Worm (Caenorhabditis elegans) whole organism, late embryonic: ENCODE results near the gene srh-199.

Source experiments
- F13H6.1 ChIP-seq: sonication (generic microtip); optimal IDR thresholded peaks from 2 replicates; lab custom pipeline; 2016; ENCODE audit warnings: missing genetic modification characterization, missing compliant biosample characterization
- T23F11.4 ChIP-seq: fragments of 200-800 bp; sonication (Bioruptor generic); optimal IDR thresholded peaks from 2 replicates; lab custom pipeline; 2018; ENCODE audit warnings: mild to moderate bottlenecking, missing genetic modification characterization, missing compliant biosample characterization
- Y22D7AL.16 ChIP-seq: sonication (generic microtip); optimal IDR thresholded peaks from 2 replicates; lab custom pipeline; 2016; ENCODE audit warnings: missing genetic modification characterization, missing compliant biosample characterization
- ahr-1 ChIP-seq: sonication (generic microtip); optimal IDR thresholded peaks from 2 replicates; lab custom pipeline; 2016; ENCODE audit warnings: missing genetic modification characterization, missing compliant biosample characterization
- ama-1 ChIP-seq: fragments of 150-350 bp; optimal IDR thresholded peaks from 2 replicates; lab custom pipeline; 2014
- ceh-14 ChIP-seq: sonication (generic microtip); optimal IDR thresholded peaks from 2 replicates; lab custom pipeline; 2016; ENCODE audit warnings: missing genotype, missing genetic modification characterization, missing compliant biosample characterization
- ceh-18 ChIP-seq: sonication (generic microtip); optimal IDR thresholded peaks from 2 replicates; lab custom pipeline; 2016; ENCODE audit warnings: missing genetic modification characterization, missing compliant biosample characterization
- ceh-22 ChIP-seq: sonication (generic microtip); optimal IDR thresholded peaks from 2 replicates; lab custom pipeline; 2017; ENCODE audit warnings: missing biosample characterization, missing genetic modification characterization
- ceh-30 ChIP-seq: fragments of 150-350 bp; optimal IDR thresholded peaks from 2 replicates; lab custom pipeline; 2014; ENCODE audit warnings: missing biosample characterization, missing genetic modification characterization
- ceh-31 ChIP-seq: sonication (generic microtip); optimal IDR thresholded peaks from 2 replicates; lab custom pipeline; 2016; ENCODE audit warnings: missing genetic modification characterization, missing compliant biosample characterization
- ceh-34 ChIP-seq: sonication (generic microtip); optimal IDR thresholded peaks from 2 replicates; lab custom pipeline; 2016; ENCODE audit warnings: mild to moderate bottlenecking, missing genetic modification characterization, missing compliant biosample characterization
- ceh-45 ChIP-seq: fragments of 200-800 bp; sonication (Bioruptor generic); IDR thresholded peaks from 2 replicates; pipeline ENCODE4 v1.3.6; 2022; ENCODE audit warnings: missing genetic modification reagents, missing genetic modification characterization, missing compliant biosample characterization
- ceh-9 ChIP-seq: sonication (generic microtip); optimal IDR thresholded peaks from 2 replicates; lab custom pipeline; 2016; ENCODE audit warnings: mild to moderate bottlenecking, missing genetic modification characterization, inconsistent platforms, missing compliant biosample characterization
- che-1 ChIP-seq: sonication (generic microtip); optimal IDR thresholded peaks from 2 replicates; lab custom pipeline; 2016; ENCODE audit warnings: mild to moderate bottlenecking, missing genetic modification characterization, missing compliant biosample characterization
- dmd-4 ChIP-seq: sonication (generic microtip); optimal IDR thresholded peaks from 2 replicates; lab custom pipeline; 2016; ENCODE audit warnings: borderline replicate concordance, missing genetic modification characterization, missing compliant biosample characterization
- dve-1 ChIP-seq: sonication (generic microtip); optimal IDR thresholded peaks from 2 replicates; lab custom pipeline; 2017; ENCODE audit warnings: antibody characterized with exemption, mild to moderate bottlenecking, missing genetic modification characterization, missing compliant biosample characterization
- elt-2 ChIP-seq: sonication (generic microtip); optimal IDR thresholded peaks from 2 replicates; lab custom pipeline; 2016; ENCODE audit warnings: missing genetic modification reagents, missing genetic modification characterization, missing compliant biosample characterization
- elt-4 ChIP-seq: sonication (generic microtip); optimal IDR thresholded peaks from 2 replicates; lab custom pipeline; 2016; ENCODE audit warnings: missing genetic modification characterization, missing compliant biosample characterization
- ets-4 ChIP-seq: sonication (generic microtip); optimal IDR thresholded peaks from 2 replicates; lab custom pipeline; 2016; ENCODE audit warnings: missing genetic modification characterization, missing compliant biosample characterization
- eyg-1 ChIP-seq: sonication (generic microtip); optimal IDR thresholded peaks from 2 replicates; lab custom pipeline; 2016; ENCODE audit warnings: missing genotype, missing genetic modification characterization, missing compliant biosample characterization
- fax-1 ChIP-seq: sonication (generic microtip); optimal IDR thresholded peaks from 2 replicates; lab custom pipeline; 2016; ENCODE audit warnings: missing genotype, missing genetic modification characterization, missing compliant biosample characterization
- fkh-10 ChIP-seq: fragments of 150-350 bp; optimal IDR thresholded peaks from 2 replicates; lab custom pipeline; 2014; ENCODE audit warnings: missing biosample characterization, missing genetic modification reagents, missing genetic modification characterization
- fkh-6 ChIP-seq: sonication (generic microtip); optimal IDR thresholded peaks from 2 replicates; lab custom pipeline; 2016; ENCODE audit warnings: missing genetic modification characterization, missing compliant biosample characterization
- gmeb-2 ChIP-seq: sonication (generic microtip); optimal IDR thresholded peaks from 2 replicates; lab custom pipeline; 2016; ENCODE audit warnings: missing genetic modification characterization, inconsistent platforms, missing compliant biosample characterization
- hlh-30 ChIP-seq: sonication (generic microtip); optimal IDR thresholded peaks from 2 replicates; lab custom pipeline; 2017; ENCODE audit warnings: antibody characterized with exemption, missing genetic modification characterization, missing compliant biosample characterization; ENCODE audit not compliant: insufficient read depth
- hlh-6 ChIP-seq: sonication (generic microtip); optimal IDR thresholded peaks from 2 replicates; lab custom pipeline; 2016; ENCODE audit warnings: missing genotype, missing genetic modification characterization, missing compliant biosample characterization
- lim-6 ChIP-seq: sonication (generic microtip); optimal IDR thresholded peaks from 2 replicates; lab custom pipeline; 2016; ENCODE audit warnings: missing genetic modification characterization, missing compliant biosample characterization
- madf-2 ChIP-seq: sonication (generic microtip); optimal IDR thresholded peaks from 2 replicates; lab custom pipeline; 2017; ENCODE audit warnings: missing genetic modification characterization, missing compliant biosample characterization
- mec-3 ChIP-seq: sonication (generic microtip); optimal IDR thresholded peaks from 2 replicates; lab custom pipeline; 2016; ENCODE audit warnings: borderline replicate concordance, missing genetic modification characterization, missing compliant biosample characterization
- nfya-1 ChIP-seq: sonication (generic microtip); optimal IDR thresholded peaks from 2 replicates; lab custom pipeline; 2017; ENCODE audit warnings: missing genetic modification characterization, mild to moderate bottlenecking, missing compliant biosample characterization, antibody characterized with exemption, moderate library complexity
- nhr-11 ChIP-seq: fragments of 150-350 bp; optimal IDR thresholded peaks from 2 replicates; lab custom pipeline; 2014; ENCODE audit warnings: missing biosample characterization, missing genetic modification characterization
- npax-4 ChIP-seq: sonication (generic microtip); optimal IDR thresholded peaks from 2 replicates; lab custom pipeline; 2016; ENCODE audit warnings: missing genetic modification characterization, missing compliant biosample characterization
- odd-2 ChIP-seq: sonication (generic microtip); optimal IDR thresholded peaks from 2 replicates; lab custom pipeline; 2017; ENCODE audit warnings: antibody characterized with exemption, mild to moderate bottlenecking, missing genetic modification characterization, missing compliant biosample characterization
- pag-3 ChIP-seq: sonication (generic microtip); optimal IDR thresholded peaks from 2 replicates; lab custom pipeline; 2016; ENCODE audit warnings: missing compliant biosample characterization, missing genetic modification characterization, borderline replicate concordance
- pat-9 ChIP-seq: fragments of 200-800 bp; sonication (Bioruptor generic); optimal IDR thresholded peaks from 2 replicates; lab custom pipeline; 2018; ENCODE audit warnings: mild to moderate bottlenecking, missing genetic modification characterization, moderate library complexity, missing compliant biosample characterization
- pha-2 ChIP-seq: sonication (generic microtip); optimal IDR thresholded peaks from 2 replicates; lab custom pipeline; 2017; ENCODE audit warnings: mild to moderate bottlenecking, missing genetic modification characterization, missing compliant biosample characterization
- pha-4 ChIP-seq: fragments of 150-350 bp; optimal IDR thresholded peaks from 2 replicates; lab custom pipeline; 2018; ENCODE audit warnings: missing biosample characterization, missing genetic modification reagents, missing genetic modification characterization
- pqm-1 ChIP-seq: sonication (generic microtip); optimal IDR thresholded peaks from 2 replicates; lab custom pipeline; 2016; ENCODE audit warnings: missing genetic modification characterization, missing compliant biosample characterization
- pros-1 ChIP-seq: fragments of 150-350 bp; optimal IDR thresholded peaks from 2 replicates; lab custom pipeline; 2014; ENCODE audit warnings: missing biosample characterization, missing genetic modification reagents, missing genetic modification characterization
- ref-2 ChIP-seq: sonication (generic microtip); optimal IDR thresholded peaks from 2 replicates; lab custom pipeline; 2016; ENCODE audit warnings: missing genetic modification characterization, missing compliant biosample characterization
- rnt-1 ChIP-seq: sonication (generic microtip); optimal IDR thresholded peaks from 2 replicates; lab custom pipeline; 2016; ENCODE audit warnings: missing genetic modification characterization, missing compliant biosample characterization
- sdc-2 ChIP-seq: sonication (generic microtip); optimal IDR thresholded peaks from 2 replicates; lab custom pipeline; 2016; ENCODE audit warnings: missing genotype, missing genetic modification characterization, missing compliant biosample characterization
- sox-2 ChIP-seq: fragments of 200-800 bp; sonication (Bioruptor generic); IDR thresholded peaks from 2 replicates; pipeline ENCODE4 v1.3.6; 2022; ENCODE audit warnings: missing genetic modification reagents, missing genetic modification characterization, missing compliant biosample characterization
- sox-4 ChIP-seq: sonication (generic microtip); optimal IDR thresholded peaks from 2 replicates; lab custom pipeline; 2017; ENCODE audit warnings: mild to moderate bottlenecking, missing genetic modification characterization, inconsistent platforms, missing compliant biosample characterization
- syd-9 ChIP-seq: sonication (generic microtip); optimal IDR thresholded peaks from 2 replicates; lab custom pipeline; 2016; ENCODE audit warnings: mild to moderate bottlenecking, missing genetic modification characterization, moderate library complexity, missing compliant biosample characterization
- tbx-2 ChIP-seq: sonication (generic microtip); optimal IDR thresholded peaks from 2 replicates; lab custom pipeline; 2016; ENCODE audit warnings: missing genetic modification characterization, missing compliant biosample characterization
- ttx-3 ChIP-seq: sonication (generic microtip); optimal IDR thresholded peaks from 2 replicates; lab custom pipeline; 2016; ENCODE audit warnings: missing genetic modification reagents, missing genetic modification characterization, missing compliant biosample characterization
- unc-42 ChIP-seq: sonication (generic microtip); optimal IDR thresholded peaks from 2 replicates; lab custom pipeline; 2016; ENCODE audit warnings: missing genotype, missing genetic modification characterization, missing compliant biosample characterization
- unc-55 ChIP-seq: sonication (generic microtip); optimal IDR thresholded peaks from 2 replicates; lab custom pipeline; 2017; ENCODE audit warnings: missing biosample characterization, missing genetic modification reagents, missing genetic modification characterization
- unc-86 ChIP-seq: sonication (generic microtip); optimal IDR thresholded peaks from 2 replicates; lab custom pipeline; 2016; ENCODE audit warnings: missing genetic modification characterization, missing compliant biosample characterization
- zip-5 ChIP-seq: sonication (generic microtip); optimal IDR thresholded peaks from 2 replicates; lab custom pipeline; 2016; ENCODE audit warnings: missing genetic modification characterization, missing compliant biosample characterization

Gene srh-199

ce11 chrV:1743205-1743870 lies 8.0 kb downstream of the srh-199 start, which contains the start of gene nhr-256:
TSS of gene nhr-256 (plus strand) at chrV:1743771.
- TF ChIP-seq unc-55 (GFP tag; lab: Kevin White, UChicago), result peak; percentile 28
- TF ChIP-seq sox-2 (GFP tag; lab: Robert Waterston, UW), result no peak
- TF ChIP-seq ceh-31 (tag; lab: Kevin White, UChicago), result no peak
- no peak for TF ChIP-seq mec-3 (tag; lab: Kevin White, UChicago)
- no peak for TF ChIP-seq ahr-1
- TF ChIP-seq fkh-10, result no peak
- TF ChIP-seq ceh-9 (tag; lab: Kevin White, UChicago), result no peak
- TF ChIP-seq F13H6.1 (tag; lab: Kevin White, UChicago), result no peak
- TF ChIP-seq ttx-3, result no peak
- no peak for TF ChIP-seq pha-4
- peak; percentile 2 for TF ChIP-seq pqm-1 (tag; lab: Kevin White, UChicago)
- TF ChIP-seq ceh-34, result no peak
- TF ChIP-seq ceh-14 (tag; lab: Kevin White, UChicago), result no peak
- no peak for TF ChIP-seq elt-4 (tag; lab: Kevin White, UChicago)
- no peak for TF ChIP-seq che-1 (tag; lab: Kevin White, UChicago)
- TF ChIP-seq unc-86, result no peak
- no peak for TF ChIP-seq ceh-45 (GFP tag; lab: Robert Waterston, UW)
- no peak for TF ChIP-seq sdc-2
- TF ChIP-seq ama-1 (lab: Kevin White, UChicago), result no peak
- peak; percentile 4 for TF ChIP-seq unc-42 (tag; lab: Kevin White, UChicago)
- TF ChIP-seq dmd-4 (tag; lab: Kevin White, UChicago), result no peak
- no peak for TF ChIP-seq hlh-30 (tag; lab: Kevin White, UChicago)
- no peak for TF ChIP-seq madf-2
- no peak for TF ChIP-seq npax-4 (tag; lab: Kevin White, UChicago)
- peak; percentile 33 for TF ChIP-seq nfya-1
- no peak for TF ChIP-seq lim-6
- no peak for TF ChIP-seq syd-9 (tag; lab: Kevin White, UChicago)
- no peak for TF ChIP-seq rnt-1 (tag; lab: Kevin White, UChicago)
- TF ChIP-seq zip-5 (tag; lab: Kevin White, UChicago), result no peak
- TF ChIP-seq fax-1 (tag; lab: Kevin White, UChicago), result no peak
- no peak for TF ChIP-seq hlh-6
- TF ChIP-seq tbx-2 (tag; lab: Kevin White, UChicago), result peak; percentile 33
- TF ChIP-seq pros-1, result no peak
- peak; percentile 64 for TF ChIP-seq elt-2 (tag; lab: Kevin White, UChicago)
- no peak for TF ChIP-seq gmeb-2 (tag; lab: Kevin White, UChicago)
- no peak for TF ChIP-seq T23F11.4 (GFP tag; lab: Kevin White, UChicago)
- no peak for TF ChIP-seq odd-2 (tag; lab: Kevin White, UChicago)
- TF ChIP-seq pat-9 (tag; lab: Kevin White, UChicago), result no peak
- no peak for TF ChIP-seq pha-2 (tag; lab: Kevin White, UChicago)
- TF ChIP-seq nhr-11 (tag; lab: Kevin White, UChicago), result no peak
- peak; percentile 80 for TF ChIP-seq ceh-30 (tag; lab: Kevin White, UChicago)
- no peak for TF ChIP-seq ref-2 (tag; lab: Kevin White, UChicago)
- peak; percentile 22 for TF ChIP-seq ets-4 (tag; lab: Kevin White, UChicago)
- TF ChIP-seq sox-4 (tag; lab: Kevin White, UChicago), result no peak
- TF ChIP-seq pag-3 (tag; lab: Kevin White, UChicago), result no peak
- no peak for TF ChIP-seq ceh-22 (tag; lab: Kevin White, UChicago)
- TF ChIP-seq ceh-18, result peak; percentile 21
- TF ChIP-seq eyg-1 (tag; lab: Kevin White, UChicago), result no peak
- peak; percentile 17 for TF ChIP-seq dve-1 (tag; lab: Kevin White, UChicago)
- TF ChIP-seq fkh-6 (tag; lab: Kevin White, UChicago), result no peak
- TF ChIP-seq Y22D7AL.16 (tag; lab: Kevin White, UChicago), result no peak
